Worm (Caenorhabditis elegans) whole organism, early embryonic: ENCODE measurements around the gene gck-1.

ENCODE experiments used
- B0310.2 ChIP-seq: sonication (generic microtip); optimal IDR thresholded peaks from 2 replicates; lab custom pipeline; 2016; ENCODE audit warnings: mild to moderate bottlenecking, missing genetic modification characterization, missing compliant biosample characterization
- F13C5.2 ChIP-seq: sonication (generic microtip); optimal IDR thresholded peaks from 2 replicates; lab custom pipeline; 2017; ENCODE audit warnings: mild to moderate bottlenecking, missing genetic modification characterization, inconsistent platforms, missing compliant biosample characterization
- aly-1 ChIP-seq: sonication (generic microtip); optimal IDR thresholded peaks from 2 replicates; lab custom pipeline; 2016; ENCODE audit warnings: missing genetic modification characterization, missing compliant biosample characterization
- ama-1 ChIP-seq: fragments of 150-350 bp; optimal IDR thresholded peaks from 2 replicates; lab custom pipeline; 2014
- ceh-13 ChIP-seq: fragments of 200-800 bp; sonication (Bioruptor generic); optimal IDR thresholded peaks from 2 replicates; lab custom pipeline; 2018; ENCODE audit warnings: mild to moderate bottlenecking, missing genetic modification characterization, missing compliant biosample characterization
- ceh-36 ChIP-seq: sonication (generic microtip); optimal IDR thresholded peaks from 2 replicates; lab custom pipeline; 2016; ENCODE audit warnings: missing genetic modification characterization, inconsistent platforms, missing compliant biosample characterization
- ets-7 ChIP-seq: sonication (generic microtip); optimal IDR thresholded peaks from 2 replicates; lab custom pipeline; 2016; ENCODE audit warnings: missing genotype, missing genetic modification characterization, missing compliant biosample characterization
- flt-1 ChIP-seq: fragments of 200-800 bp; sonication (Bioruptor generic); IDR thresholded peaks from 2 replicates; pipeline ENCODE4 v1.3.6; 2022; ENCODE audit warnings: missing genetic modification characterization, missing compliant biosample characterization
- hmbx-1 ChIP-seq: sonication (generic microtip); optimal IDR thresholded peaks from 2 replicates; lab custom pipeline; 2016; ENCODE audit warnings: mild to moderate bottlenecking, missing genetic modification characterization, missing compliant biosample characterization
- hmg-4 ChIP-seq: fragments of 200-800 bp; sonication (Bioruptor generic); optimal IDR thresholded peaks from 2 replicates; lab custom pipeline; 2018; ENCODE audit warnings: mild to moderate bottlenecking, missing genetic modification characterization, missing compliant biosample characterization
- hnd-1 ChIP-seq: sonication (generic microtip); optimal IDR thresholded peaks from 2 replicates; lab custom pipeline; 2016; ENCODE audit warnings: missing genetic modification characterization, missing compliant biosample characterization
- pes-1 ChIP-seq: fragments of 200-800 bp; sonication (Bioruptor generic); IDR thresholded peaks from 2 replicates; pipeline ENCODE4 v1.3.6; 2022; ENCODE audit warnings: missing genetic modification reagents, missing genetic modification characterization, missing compliant biosample characterization
- scrt-1 ChIP-seq: fragments of 200-800 bp; sonication (Bioruptor generic); IDR thresholded peaks from 2 replicates; pipeline ENCODE4 v1.3.6; 2022; ENCODE audit warnings: missing genetic modification characterization, missing compliant biosample characterization
- sea-1 ChIP-seq: fragments of 200-800 bp; sonication (Bioruptor generic); conservative IDR thresholded peaks from 2 replicates; pipeline ENCODE4 v1.3.6; 2022; ENCODE audit warnings: missing genetic modification characterization, missing compliant biosample characterization
- tbx-11 ChIP-seq: fragments of 200-800 bp; sonication (Bioruptor generic); IDR thresholded peaks from 2 replicates; pipeline ENCODE4 v1.3.6; 2022; ENCODE audit warnings: missing genetic modification characterization, missing compliant biosample characterization
- tbx-37 ChIP-seq: fragments of 200-800 bp; sonication (Bioruptor generic); conservative IDR thresholded peaks from 2 replicates; pipeline ENCODE4 v1.3.6; 2022; ENCODE audit warnings: missing genetic modification reagents, missing genetic modification characterization, missing compliant biosample characterization
- tra-4 ChIP-seq: sonication (generic microtip); optimal IDR thresholded peaks from 2 replicates; lab custom pipeline; 2017; ENCODE audit warnings: missing genetic modification characterization, missing compliant biosample characterization

The gck-1 gene

ce11 chrV:8977895-8978294 lies 30.3 kb downstream of the gck-1 start:
- TF ChIP-seq hnd-1: no peak
- TF ChIP-seq ceh-13 (GFP tag; lab: Kevin White, UChicago): no peak
- no peak for TF ChIP-seq tra-4
- TF ChIP-seq F13C5.2 (tag; lab: Kevin White, UChicago): no peak
- no peak for TF ChIP-seq ceh-36 (tag; lab: Kevin White, UChicago)
- TF ChIP-seq sea-1 (GFP tag; lab: Robert Waterston, UW): no peak
- TF ChIP-seq tbx-37: no peak
- TF ChIP-seq B0310.2: no peak
- no peak for TF ChIP-seq aly-1 (tag; lab: Kevin White, UChicago)
- no peak for TF ChIP-seq tbx-11
- no peak for TF ChIP-seq hmg-4 (GFP tag; lab: Kevin White, UChicago)
- no peak for TF ChIP-seq ets-7 (tag; lab: Kevin White, UChicago)
- TF ChIP-seq scrt-1 (GFP tag; lab: Robert Waterston, UW): no peak
- TF ChIP-seq pes-1 (GFP tag; lab: Robert Waterston, UW): no peak

ce11 chrV:8980845-8981244 lies 33.2 kb downstream of the gck-1 start, which contains the start of gene str-84:
TSS of gene str-84 (minus strand) at chrV:8980945.
- no peak for TF ChIP-seq B0310.2
- TF ChIP-seq tbx-11: no peak
- TF ChIP-seq hmg-4 (GFP tag; lab: Kevin White, UChicago): no peak
- TF ChIP-seq hnd-1: no peak
- no peak for TF ChIP-seq ama-1 (lab: Kevin White, UChicago)
- no peak for TF ChIP-seq tbx-37
- no peak for TF ChIP-seq tra-4
- TF ChIP-seq ets-7 (tag; lab: Kevin White, UChicago): no peak
- no peak for TF ChIP-seq flt-1 (GFP tag; lab: Robert Waterston, UW)
- TF ChIP-seq ceh-36 (tag; lab: Kevin White, UChicago): no peak

ce11 chrV:8983604-8984003 lies 36.0 kb downstream of the gck-1 start, which contains the start of gene str-86:
TSS of gene str-86 (minus strand) at chrV:8983704.
- TF ChIP-seq pes-1 (GFP tag; lab: Robert Waterston, UW): no peak
- TF ChIP-seq sea-1 (GFP tag; lab: Robert Waterston, UW): no peak
- no peak for TF ChIP-seq tbx-37
- no peak for TF ChIP-seq ceh-13 (GFP tag; lab: Kevin White, UChicago)
- no peak for TF ChIP-seq tbx-11
- TF ChIP-seq ama-1 (lab: Kevin White, UChicago): no peak
- no peak for TF ChIP-seq scrt-1 (GFP tag; lab: Robert Waterston, UW)
- no peak for TF ChIP-seq flt-1 (GFP tag; lab: Robert Waterston, UW)
- TF ChIP-seq tra-4: no peak
- TF ChIP-seq hnd-1: no peak
- no peak for TF ChIP-seq ets-7 (tag; lab: Kevin White, UChicago)
- no peak for TF ChIP-seq hmg-4 (GFP tag; lab: Kevin White, UChicago)
- TF ChIP-seq aly-1 (tag; lab: Kevin White, UChicago): no peak
- no peak for TF ChIP-seq F13C5.2 (tag; lab: Kevin White, UChicago)
- no peak for TF ChIP-seq hmbx-1 (tag; lab: Kevin White, UChicago)
- TF ChIP-seq B0310.2: no peak
- no peak for TF ChIP-seq ceh-36 (tag; lab: Kevin White, UChicago)

ce11 chrV:8984783-8985182 lies 37.2 kb downstream of the gck-1 start:
- no peak for TF ChIP-seq flt-1 (GFP tag; lab: Robert Waterston, UW)
- TF ChIP-seq aly-1 (tag; lab: Kevin White, UChicago): no peak
- no peak for TF ChIP-seq pes-1 (GFP tag; lab: Robert Waterston, UW)

- no peak for TF ChIP-seq tra-4
- TF ChIP-seq flt-1 (GFP tag; lab: Robert Waterston, UW): no peak
These were observed 38.1 kb downstream of the gck-1 start, which contains the start of gene str-85 for ce11 chrV:8985740-8986139. TSS of gene str-85 (minus strand) at chrV:8985840.

ce11 chrV:8988104-8988503 lies 40.5 kb downstream of the gck-1 start, which contains the start of gene str-87:
TSS of gene str-87 (minus strand) at chrV:8988204.
- TF ChIP-seq flt-1 (GFP tag; lab: Robert Waterston, UW) (no peak), aly-1 (tag; lab: Kevin White, UChicago) (no peak), hmbx-1 (tag; lab: Kevin White, UChicago) (no peak), hnd-1 (no peak), tra-4 (no peak), hmg-4 (GFP tag; lab: Kevin White, UChicago) (no peak), ama-1 (lab: Kevin White, UChicago) (no peak), B0310.2 (no peak), tbx-37 (no peak), F13C5.2 (tag; lab: Kevin White, UChicago) (no peak)

- TF ChIP-seq B0310.2 (no peak), hmbx-1 (tag; lab: Kevin White, UChicago) (no peak), ets-7 (tag; lab: Kevin White, UChicago) (no peak), F13C5.2 (tag; lab: Kevin White, UChicago) (no peak), ceh-13 (GFP tag; lab: Kevin White, UChicago) (no peak), sea-1 (GFP tag; lab: Robert Waterston, UW) (no peak), scrt-1 (GFP tag; lab: Robert Waterston, UW) (no peak), hnd-1 (no peak), hmg-4 (GFP tag; lab: Kevin White, UChicago) (no peak), ama-1 (lab: Kevin White, UChicago) (no peak), aly-1 (tag; lab: Kevin White, UChicago) (no peak), ceh-36 (tag; lab: Kevin White, UChicago) (no peak), tra-4 (no peak), tbx-11 (no peak), pes-1 (GFP tag; lab: Robert Waterston, UW) (no peak), flt-1 (GFP tag; lab: Robert Waterston, UW) (no peak), tbx-37 (no peak)
These were observed 42.6 kb downstream of the gck-1 start, which contains the start of gene F59E11.7 for ce11 chrV:8990194-8990649. TSS of gene F59E11.7 (plus strand) at chrV:8990244.

ce11 chrV:8991679-8992078 lies 44.1 kb downstream of the gck-1 start, which contains the start of gene F59E11.6:
TSS of gene F59E11.6 (plus strand) at chrV:8991789.
- no peak for TF ChIP-seq ama-1 (lab: Kevin White, UChicago)
- TF ChIP-seq hmg-4 (GFP tag; lab: Kevin White, UChicago): no peak
- TF ChIP-seq aly-1 (tag; lab: Kevin White, UChicago): no peak
- TF ChIP-seq tra-4: no peak
- no peak for TF ChIP-seq scrt-1 (GFP tag; lab: Robert Waterston, UW)
- no peak for TF ChIP-seq sea-1 (GFP tag; lab: Robert Waterston, UW)
- no peak for TF ChIP-seq flt-1 (GFP tag; lab: Robert Waterston, UW)
- no peak for TF ChIP-seq hnd-1
